Worm (Caenorhabditis elegans): ENCODE data around the gene F15H10.5.

Gene F15H10.5

ce11 chrV:10398431-10398830, 20.4 kb downstream of the F15H10.5 start, which contains the start of gene ugt-2:
TSS of gene ugt-2 (plus strand) at chrV:10398801.
- TF ChIP-seq ztf-3 (GFP tag; optimal IDR thresholded peaks at IDR 0.05): no peak
- no peak for TF ChIP-seq mes-4 (tag; optimal IDR thresholded peaks at IDR 0.05)
- no peak for TF ChIP-seq xnd-1 (tag; optimal IDR thresholded peaks at IDR 0.05)
- peak; percentile 42 for TF ChIP-seq nhr-80 (tag; optimal IDR thresholded peaks at IDR 0.05)

DNA sequence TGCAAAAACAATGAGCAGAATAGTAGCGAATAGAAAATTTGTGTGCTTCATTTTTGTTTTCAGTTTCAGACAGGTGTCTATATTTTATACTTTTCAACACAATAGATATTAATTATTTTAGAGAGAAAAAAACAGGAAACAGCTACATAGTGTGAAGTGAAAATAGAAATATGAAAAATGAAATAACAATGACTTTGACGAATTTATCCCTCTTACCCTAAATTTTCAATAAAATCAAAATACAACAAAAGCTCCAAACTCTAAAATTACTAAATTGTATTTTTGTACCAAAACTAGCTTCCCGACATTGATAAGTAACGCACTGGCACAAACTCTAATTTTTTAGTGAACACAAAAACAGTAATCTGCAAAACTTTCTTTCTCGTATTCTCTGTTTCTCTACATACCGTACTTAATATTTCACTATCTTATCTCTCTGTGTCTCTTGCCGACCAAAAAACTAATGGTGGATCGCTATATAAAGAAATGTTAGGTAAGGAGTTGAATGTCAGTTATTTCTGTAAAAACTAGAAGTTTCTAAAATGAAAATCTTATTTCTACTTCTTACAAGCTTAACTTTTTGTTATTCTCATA, 23.6 kb downstream of the F15H10.5 start, which contains the start of the genes col-151 and ugt-1:
Gene col-151, minus strand, starts transcription at position 51 of the 594 bp plus-strand sequence.
Gene ugt-1, plus strand, starts transcription at position 491 of the 594 bp plus-strand sequence.
- peak; percentile 82 for TF ChIP-seq hmg-1.2 (GFP tag; IDR thresholded peaks at IDR 0.05)
- peak; percentile 48 for TF ChIP-seq nhr-80 (tag; optimal IDR thresholded peaks at IDR 0.05)
- no peak for TF ChIP-seq dpl-1 (GFP tag; optimal IDR thresholded peaks at IDR 0.05)

DNA sequence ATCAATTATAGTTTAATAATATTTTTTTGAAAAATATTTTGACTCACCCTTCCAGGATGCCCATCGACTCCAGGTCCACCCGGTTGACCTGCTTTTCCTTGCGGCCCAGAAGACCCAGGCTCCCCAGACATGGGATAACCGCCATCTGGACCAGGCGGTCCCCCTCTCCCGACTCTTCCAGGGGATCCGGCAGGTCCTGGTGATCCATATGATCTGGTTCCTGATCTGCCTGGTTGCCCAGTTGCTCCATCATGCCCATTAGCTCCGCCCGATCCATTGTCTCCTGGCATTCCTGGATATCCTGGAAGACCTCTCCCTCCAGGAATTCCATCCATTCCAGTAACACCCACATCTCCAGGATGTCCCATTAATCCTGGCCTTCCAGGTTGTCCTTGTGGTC, 25.2 kb downstream of the F15H10.5 start:
- TF ChIP-seq ztf-25 (GFP tag; IDR thresholded peaks at IDR 0.05): no peak
- TF ChIP-seq F37B4.10 (GFP tag; IDR thresholded peaks at IDR 0.05): no peak
- TF ChIP-seq repo-1 (tag; optimal IDR thresholded peaks at IDR 0.05): no peak
- TF ChIP-seq lsl-1 (GFP tag; optimal IDR thresholded peaks at IDR 0.05): no peak
- TF ChIP-seq B0261.1 (tag; optimal IDR thresholded peaks at IDR 0.05): no peak
- TF ChIP-seq mcd-1 (GFP tag; IDR thresholded peaks at IDR 0.05): no peak
- TF ChIP-seq cebp-2 (GFP tag; IDR thresholded peaks at IDR 0.05): no peak
- no peak for TF ChIP-seq ztf-26 (tag; optimal IDR thresholded peaks at IDR 0.05)
- no peak for TF ChIP-seq B0019.2 (GFP tag; conservative IDR thresholded peaks at IDR 0.05)
- no peak for TF ChIP-seq sptf-2 (GFP tag; optimal IDR thresholded peaks at IDR 0.05)
- TF ChIP-seq rec-8 (tag; optimal IDR thresholded peaks at IDR 0.05): no peak
- no peak for TF ChIP-seq sea-2 (GFP tag; IDR thresholded peaks at IDR 0.05)
- TF ChIP-seq pha-4 (tag; optimal IDR thresholded peaks at IDR 0.05): no peak
- TF ChIP-seq T07F8.4 (tag; optimal IDR thresholded peaks at IDR 0.05): no peak
- no peak for TF ChIP-seq zfh-2 (GFP tag; conservative IDR thresholded peaks at IDR 0.05)
- TF ChIP-seq nfyb-1 (GFP tag; IDR thresholded peaks at IDR 0.05): no peak
- no peak for TF ChIP-seq nhr-90 (tag; optimal IDR thresholded peaks at IDR 0.05)
- no peak for TF ChIP-seq ztf-22 (GFP tag; optimal IDR thresholded peaks at IDR 0.05)
- no peak for TF ChIP-seq ets-4 (GFP tag; optimal IDR thresholded peaks at IDR 0.05)

DNA sequence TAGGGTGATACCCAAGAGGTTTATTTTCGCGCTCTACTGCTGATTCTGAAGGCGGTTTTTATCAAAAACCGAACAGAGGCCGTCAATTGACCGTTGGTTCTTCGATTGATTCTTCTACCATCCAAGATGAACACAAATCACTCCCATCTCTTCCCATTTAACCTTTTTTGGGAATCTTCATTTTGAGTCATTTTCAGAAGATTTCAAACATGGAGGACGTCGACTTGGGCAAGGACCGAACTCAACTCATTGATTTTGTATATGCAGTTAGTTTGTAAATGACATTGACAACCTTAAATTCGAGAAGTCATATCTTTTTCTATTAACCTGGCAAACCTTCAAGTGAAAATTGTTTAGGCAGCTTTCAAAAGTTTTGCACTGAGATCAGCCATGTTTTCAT, 30.5 kb downstream of the F15H10.5 start, which contains the start of gene AC3.5:
Gene AC3.5, plus strand, starts transcription at position 210 of the 400 bp plus-strand sequence.
- TF ChIP-seq Y56A3A.18 (GFP tag; IDR thresholded peaks at IDR 0.05): no peak
- TF ChIP-seq mel-28 (tag; optimal IDR thresholded peaks at IDR 0.05; ENCODE audit: borderline replicate concordance): no peak
- TF ChIP-seq ztf-22 (GFP tag; optimal IDR thresholded peaks at IDR 0.05): no peak
- no peak for TF ChIP-seq snpc-4 (GFP tag; optimal IDR thresholded peaks at IDR 0.05)
- TF ChIP-seq snpc-4 (tag; optimal IDR thresholded peaks at IDR 0.05): no peak
- TF ChIP-seq nfya-2 (GFP tag; IDR thresholded peaks at IDR 0.05): no peak
- no peak for TF ChIP-seq snpc-3.4 (tag; optimal IDR thresholded peaks at IDR 0.05)
- TF ChIP-seq madf-8 (GFP tag; conservative IDR thresholded peaks at IDR 0.05): no peak
- TF ChIP-seq F33H1.4 (GFP tag; IDR thresholded peaks at IDR 0.05): no peak
- TF ChIP-seq B0261.1 (tag; optimal IDR thresholded peaks at IDR 0.05): no peak
- no peak for TF ChIP-seq B0035.1 (tag; optimal IDR thresholded peaks at IDR 0.05)
- no peak for TF ChIP-seq zim-3 (tag; optimal IDR thresholded peaks at IDR 0.05)
- TF ChIP-seq atf-7 (tag; optimal IDR thresholded peaks at IDR 0.05): no peak
- TF ChIP-seq egl-18 (GFP tag; IDR thresholded peaks at IDR 0.05): no peak
- TF ChIP-seq egrh-3 (GFP tag; IDR thresholded peaks at IDR 0.05): no peak
- no peak for TF ChIP-seq Y67H2A.10 (GFP tag; conservative IDR thresholded peaks at IDR 0.05)
